Fruit fly (Drosophila melanogaster) whole organism, embryonic: Measurements from ENCODE around the gene CG15155.
A peak's percentile ranks its signal among the peaks of the same experiment; 100 is the strongest.

ENCODE experiments used
- Adf1 ChIP-seq: fragments of 200-800 bp; sonication (Bioruptor generic); IDR thresholded peaks from 2 replicates; pipeline ENCODE4 v1.3.6; 2022; ENCODE audit warnings: missing biosample characterization, missing genetic modification characterization
- Antp ChIP-seq: fragments of 200-800 bp; sonication (Bioruptor generic); optimal IDR thresholded peaks from 3 replicates; lab custom pipeline; 2016; ENCODE audit warnings: missing biosample characterization, missing genetic modification characterization
- BEAF-32 ChIP-seq: fragments of 200-800 bp; sonication (Bioruptor generic); optimal IDR thresholded peaks from 3 replicates; lab custom pipeline; 2017; ENCODE audit warnings: missing biosample characterization, missing genetic modification characterization, mild to moderate bottlenecking, moderate library complexity, missing genetic modification reagents
- BtbVII ChIP-seq: fragments of 200-800 bp; sonication (Bioruptor generic); optimal IDR thresholded peaks from 3 replicates; lab custom pipeline; 2017; ENCODE audit warnings: missing biosample characterization, mild to moderate bottlenecking, missing genetic modification characterization
- CG10267 ChIP-seq: fragments of 200-800 bp; sonication (Bioruptor generic); optimal IDR thresholded peaks from 2 replicates; lab custom pipeline; 2018; ENCODE audit warnings: missing biosample characterization, mild to moderate bottlenecking, missing genetic modification characterization, moderate library complexity
- CG11085 ChIP-seq: fragments of 200-800 bp; sonication (Bioruptor generic); IDR thresholded peaks from 2 replicates; pipeline ENCODE4 v1.3.6; 2022; ENCODE audit warnings: missing biosample characterization, missing genetic modification characterization
- CG11093 ChIP-seq: fragments of 200-800 bp; sonication (Bioruptor generic); IDR thresholded peaks from 3 replicates; pipeline ENCODE4 v1.3.6; 2022; ENCODE audit warnings: missing biosample characterization, missing genetic modification characterization
- CG11695 ChIP-seq: fragments of 200-800 bp; sonication (Bioruptor generic); IDR thresholded peaks from 3 replicates; pipeline ENCODE4 v1.3.6; 2022; ENCODE audit warnings: missing biosample characterization, missing genetic modification characterization
- CG12391 ChIP-seq: fragments of 200-800 bp; sonication (Bioruptor generic); optimal IDR thresholded peaks from 3 replicates; lab custom pipeline; 2018; ENCODE audit warnings: missing biosample characterization, mild to moderate bottlenecking, missing genetic modification characterization, moderate library complexity
- CG13424 ChIP-seq: fragments of 200-800 bp; sonication (Bioruptor generic); optimal IDR thresholded peaks from 2 replicates; lab custom pipeline; 2019; ENCODE audit warnings: missing biosample characterization, mild to moderate bottlenecking, missing genetic modification characterization, moderate library complexity
- CG13894 ChIP-seq: fragments of 200-800 bp; sonication (Bioruptor generic); optimal IDR thresholded peaks from 3 replicates; lab custom pipeline; 2018; ENCODE audit warnings: missing biosample characterization, mild to moderate bottlenecking, missing genetic modification characterization, moderate library complexity
- CG15479 ChIP-seq: fragments of 200-800 bp; sonication (Bioruptor generic); optimal IDR thresholded peaks from 3 replicates; lab custom pipeline; 2019; ENCODE audit warnings: missing biosample characterization, mild to moderate bottlenecking, missing genetic modification characterization, moderate library complexity
- CG1602 ChIP-seq: fragments of 200-800 bp; sonication (Bioruptor generic); optimal IDR thresholded peaks from 3 replicates; lab custom pipeline; 2016; ENCODE audit warnings: missing biosample characterization, missing genetic modification characterization
- CG33213 ChIP-seq: fragments of 200-800 bp; sonication (Bioruptor generic); optimal IDR thresholded peaks from 3 replicates; lab custom pipeline; 2016; ENCODE audit warnings: missing biosample characterization, missing genetic modification characterization
- CG5953 ChIP-seq: fragments of 200-800 bp; sonication (Bioruptor generic); IDR thresholded peaks from 2 replicates; pipeline ENCODE4 v1.3.6; 2022; ENCODE audit warnings: missing biosample characterization, missing genetic modification characterization
- CG6689 ChIP-seq: fragments of 200-800 bp; sonication (Bioruptor generic); IDR thresholded peaks from 2 replicates; pipeline ENCODE4 v1.3.6; 2022; ENCODE audit warnings: missing biosample characterization, missing genetic modification characterization
- CG6791 ChIP-seq: fragments of 200-800 bp; sonication (Bioruptor generic); IDR thresholded peaks from 3 replicates; pipeline ENCODE4 v1.3.6; 2022; ENCODE audit warnings: missing biosample characterization, missing genetic modification characterization; ENCODE audit not compliant: partially characterized antibody
- CG9817 ChIP-seq: fragments of 200-800 bp; sonication (Bioruptor generic); optimal IDR thresholded peaks from 2 replicates; lab custom pipeline; 2018; ENCODE audit warnings: missing biosample characterization, mild to moderate bottlenecking, missing genetic modification characterization, moderate library complexity
- CkIIα-i1 ChIP-seq: fragments of 200-800 bp; sonication (Bioruptor generic); IDR thresholded peaks from 2 replicates; pipeline ENCODE4 v1.3.6; 2022; ENCODE audit warnings: missing biosample characterization, missing genetic modification characterization
- CrebB ChIP-seq: fragments of 200-800 bp; sonication (Bioruptor generic); optimal IDR thresholded peaks from 3 replicates; lab custom pipeline; 2018; ENCODE audit warnings: missing biosample characterization, mild to moderate bottlenecking, missing genetic modification characterization
- Dbx ChIP-seq: fragments of 200-800 bp; sonication (Bioruptor generic); IDR thresholded peaks from 3 replicates; pipeline ENCODE4 v1.3.6; 2022; ENCODE audit warnings: missing biosample characterization, missing genetic modification characterization
- Drgx ChIP-seq: fragments of 200-800 bp; sonication (Bioruptor generic); IDR thresholded peaks from 2 replicates; pipeline ENCODE4 v1.3.6; 2022; ENCODE audit warnings: missing biosample characterization, missing genetic modification characterization
- Fer3 ChIP-seq: fragments of 200-800 bp; sonication (Bioruptor generic); optimal IDR thresholded peaks from 2 replicates; lab custom pipeline; 2018; ENCODE audit warnings: missing biosample characterization, mild to moderate bottlenecking, missing genetic modification characterization, moderate library complexity
- Mrtf ChIP-seq: fragments of 200-800 bp; sonication (Bioruptor generic); IDR thresholded peaks from 3 replicates; pipeline ENCODE4 v1.3.6; 2022; ENCODE audit warnings: missing biosample characterization, missing genetic modification characterization
- NfI ChIP-seq: fragments of 200-800 bp; sonication (Bioruptor generic); optimal IDR thresholded peaks from 3 replicates; lab custom pipeline; 2018; ENCODE audit warnings: missing biosample characterization, mild to moderate bottlenecking, missing genetic modification characterization, moderate library complexity
- PHDP ChIP-seq: fragments of 200-800 bp; sonication (Bioruptor generic); optimal IDR thresholded peaks from 3 replicates; lab custom pipeline; 2018; ENCODE audit warnings: missing biosample characterization, mild to moderate bottlenecking, missing genetic modification characterization, moderate library complexity
- Six4 ChIP-seq: fragments of 200-800 bp; sonication (Bioruptor generic); optimal IDR thresholded peaks from 2 replicates; lab custom pipeline; 2016; ENCODE audit warnings: missing biosample characterization, missing genetic modification characterization
- Sox100B ChIP-seq: fragments of 200-800 bp; sonication (Bioruptor generic); optimal IDR thresholded peaks from 3 replicates; lab custom pipeline; 2018; ENCODE audit warnings: missing biosample characterization, mild to moderate bottlenecking, missing genetic modification characterization
- Xbp1 ChIP-seq: fragments of 200-800 bp; sonication (Bioruptor generic); optimal IDR thresholded peaks from 3 replicates; lab custom pipeline; 2016; ENCODE audit warnings: missing biosample characterization, mild to moderate bottlenecking, missing genetic modification characterization
- Xrp1 ChIP-seq: fragments of 200-800 bp; sonication (Bioruptor generic); IDR thresholded peaks from 2 replicates; pipeline ENCODE4 v1.3.6; 2022; ENCODE audit warnings: missing biosample characterization, missing genetic modification characterization
- ara ChIP-seq: fragments of 200-800 bp; sonication (Bioruptor generic); IDR thresholded peaks from 2 replicates; pipeline ENCODE4 v1.3.6; 2022; ENCODE audit warnings: missing biosample characterization, missing genetic modification characterization
- cg ChIP-seq: fragments of 200-800 bp; sonication (Bioruptor generic); optimal IDR thresholded peaks from 3 replicates; lab custom pipeline; 2019; ENCODE audit warnings: missing biosample characterization, mild to moderate bottlenecking, missing genetic modification characterization, moderate library complexity
- ci ChIP-seq: fragments of 200-800 bp; sonication (Bioruptor generic); IDR thresholded peaks from 3 replicates; pipeline ENCODE4 v1.3.6; 2022; ENCODE audit warnings: missing biosample characterization, missing genetic modification characterization
- corto ChIP-seq: fragments of 200-800 bp; sonication (Bioruptor generic); optimal IDR thresholded peaks from 2 replicates; lab custom pipeline; 2016; ENCODE audit warnings: missing biosample characterization, mild to moderate bottlenecking, missing genetic modification characterization, moderate library complexity
- gem ChIP-seq: fragments of 200-800 bp; sonication (Bioruptor generic); optimal IDR thresholded peaks from 2 replicates; lab custom pipeline; 2019; ENCODE audit warnings: missing biosample characterization, mild to moderate bottlenecking, missing genetic modification characterization, moderate library complexity
- lilli ChIP-seq: fragments of 200-800 bp; sonication (Bioruptor generic); optimal IDR thresholded peaks from 3 replicates; lab custom pipeline; 2016; ENCODE audit warnings: missing biosample characterization, missing genetic modification characterization
- mam ChIP-seq: fragments of 200-800 bp; sonication (Bioruptor generic); optimal IDR thresholded peaks from 3 replicates; lab custom pipeline; 2016; ENCODE audit warnings: missing biosample characterization, missing genetic modification characterization
- onecut ChIP-seq: fragments of 200-800 bp; sonication (Bioruptor generic); IDR thresholded peaks from 2 replicates; pipeline ENCODE4 v1.3.6; 2022; ENCODE audit warnings: missing biosample characterization, missing genetic modification characterization
- pan ChIP-seq, 4 experiments: fragments of >200 bp in 3 of 4; fragments of 200-800 bp in 1 of 4; sonication (Bioruptor generic) in 1 of 4; optimal IDR thresholded peaks in 3 of 4; IDR thresholded peaks in 1 of 4; 2 replicates each; pipeline versions ENCODE4 v1.3.6 to Lab custom; 2017 to 2022; ENCODE audit warnings: missing biosample characterization in 2 of 4, missing genetic modification characterization in 2 of 4, mixed read lengths in 1 of 4
- rib ChIP-seq: fragments of 200-800 bp; sonication (Bioruptor generic); IDR thresholded peaks from 2 replicates; pipeline ENCODE4 v1.3.6; 2022; ENCODE audit warnings: missing biosample characterization, missing genetic modification characterization
- row ChIP-seq: fragments of 200-800 bp; sonication (Bioruptor generic); IDR thresholded peaks from 3 replicates; pipeline ENCODE4 v1.3.6; 2022; ENCODE audit warnings: missing biosample characterization, missing genetic modification characterization
- salm ChIP-seq: fragments of 200-800 bp; sonication (Bioruptor generic); optimal IDR thresholded peaks from 2 replicates; lab custom pipeline; 2018; ENCODE audit warnings: missing biosample characterization, mild to moderate bottlenecking, missing genetic modification characterization
- sob ChIP-seq: fragments of 200-800 bp; sonication (Bioruptor generic); IDR thresholded peaks from 2 replicates; pipeline ENCODE4 v1.3.6; 2022; ENCODE audit warnings: missing biosample characterization, missing genetic modification characterization
- tio ChIP-seq: fragments of 200-800 bp; sonication (Bioruptor generic); optimal IDR thresholded peaks from 2 replicates; lab custom pipeline; 2017; ENCODE audit warnings: missing biosample characterization, missing genetic modification characterization, inconsistent platforms
- trh ChIP-seq: fragments of 200-800 bp; sonication (Bioruptor generic); optimal IDR thresholded peaks from 2 replicates; lab custom pipeline; 2016; ENCODE audit warnings: missing biosample characterization, missing genetic modification characterization
- ttk ChIP-seq: fragments of 200-800 bp; sonication (Bioruptor generic); IDR thresholded peaks from 2 replicates; pipeline ENCODE4 v2.1.2; 2022; ENCODE audit warnings: missing biosample characterization, missing genetic modification characterization
- zen2 ChIP-seq: fragments of 200-800 bp; sonication (Bioruptor generic); IDR thresholded peaks from 3 replicates; pipeline ENCODE4 v1.3.6; 2022; ENCODE audit warnings: missing biosample characterization, missing genetic modification characterization; ENCODE audit not compliant: partially characterized antibody
- zf30C ChIP-seq: fragments of 200-800 bp; sonication (Bioruptor generic); optimal IDR thresholded peaks from 3 replicates; lab custom pipeline; 2018; ENCODE audit warnings: missing biosample characterization, mild to moderate bottlenecking, missing genetic modification characterization

Gene CG15155

dm6 chr2L:18150393-18151133, 4.1 kb upstream of the CG15155 start (continued):
- peak; percentile 45; the same call in 1 of the 2 replicates for TF ChIP-seq Adf1 (GFP tag; lab: Robert Waterston, UW)
- TF ChIP-seq Six4 = no peak
- peak; percentile 66 for TF ChIP-seq CG15479 (GFP tag; lab: Kevin White, UChicago)
- peak; percentile 58; the same call in 1 of the 3 replicates for TF ChIP-seq Mrtf (GFP tag; lab: Robert Waterston, UW)
- TF ChIP-seq CG13894 (tag; lab: Kevin White, UChicago) = peak; percentile 19
- TF ChIP-seq CG5953 (GFP tag; lab: Robert Waterston, UW) = no peak
- TF ChIP-seq Xbp1 (GFP tag; lab: Kevin White, UChicago) = peak; percentile 16
- peak; percentile 46 for TF ChIP-seq sob (GFP tag; lab: Robert Waterston, UW)
- TF ChIP-seq PHDP = peak; percentile 11
- peak; percentile 61; the same call in 2 of the 3 replicates for TF ChIP-seq row
- no peak for TF ChIP-seq CG33213 (GFP tag; lab: Kevin White, UChicago)
- peak; percentile 32; the same call in 1 of the 2 replicates for TF ChIP-seq Xrp1
- TF ChIP-seq trh (GFP tag; lab: Kevin White, UChicago) = no peak
- TF ChIP-seq onecut (GFP tag; lab: Robert Waterston, UW) = peak; percentile 34
- TF ChIP-seq Dbx (GFP tag; lab: Robert Waterston, UW) = peak; percentile 59; the same call in 2 of the 3 replicates
- peak; percentile 2 for TF ChIP-seq lilli (GFP tag; lab: Kevin White, UChicago)
- TF ChIP-seq pan (optimal IDR thresholded peaks at IDR 0.05; lab: Kevin White, UChicago) = no peak
- TF ChIP-seq pan (GFP tag; optimal IDR thresholded peaks at IDR 0.05 in 1 of 2, IDR thresholded peaks at IDR 0.05 in 1 of 2) = peak in 1 of 2 experiments; percentile 78
- TF ChIP-seq CG9817 (tag; lab: Kevin White, UChicago) = peak; percentile 48
- TF ChIP-seq CG13424 (tag; lab: Kevin White, UChicago) = peak; percentile 33
- TF ChIP-seq CG10267 (tag; lab: Kevin White, UChicago) = peak; percentile 18
- peak; percentile 55 for TF ChIP-seq CG6689
- no peak for TF ChIP-seq zen2 (GFP tag; lab: Robert Waterston, UW)
- TF ChIP-seq Drgx (GFP tag; lab: Robert Waterston, UW) = peak; percentile 60; the same call in 1 of the 2 replicates
- TF ChIP-seq corto (GFP tag; lab: Kevin White, UChicago) = no peak
- no peak for TF ChIP-seq CkIIα-i1 (GFP tag; lab: Robert Waterston, UW)
- TF ChIP-seq CG1602 (GFP tag; lab: Kevin White, UChicago) = no peak
- peak; percentile 53; the same call in 1 of the 2 replicates for TF ChIP-seq CG11085
- TF ChIP-seq salm (tag; lab: Kevin White, UChicago) = no peak
- TF ChIP-seq ara (GFP tag; lab: Robert Waterston, UW) = 0 out of 2 replicates have a peak, but pooled peaks have one; percentile 4
- TF ChIP-seq CG11093 (GFP tag; lab: Robert Waterston, UW) = peak; percentile 27; the same call in 1 of the 3 replicates
- peak; percentile 61; the same call in 1 of the 3 replicates for TF ChIP-seq ci (GFP tag; lab: Robert Waterston, UW)
- TF ChIP-seq mam (GFP tag; lab: Kevin White, UChicago) = no peak
- TF ChIP-seq BEAF-32 (GFP tag; lab: Kevin White, UChicago) = no peak
- peak; percentile 52 for TF ChIP-seq gem (tag; lab: Kevin White, UChicago)
- no peak for TF ChIP-seq CG6791 (GFP tag; lab: Robert Waterston, UW)
- peak; percentile 36 for TF ChIP-seq tio (GFP tag; lab: Kevin White, UChicago)
- TF ChIP-seq CG12391 (tag; lab: Kevin White, UChicago) = peak; percentile 0
- TF ChIP-seq Sox100B = peak; percentile 55
- TF ChIP-seq Fer3 = peak; percentile 47
- TF ChIP-seq BtbVII (GFP tag; lab: Kevin White, UChicago) = no peak
- peak; percentile 86 for TF ChIP-seq zf30C
- TF ChIP-seq ttk (GFP tag; lab: Robert Waterston, UW) = peak; percentile 17; the same call in 1 of the 2 replicates
- TF ChIP-seq CrebB = no peak
- 0 out of 3 replicates have a peak, but pooled peaks have one; percentile 20 for TF ChIP-seq CG11695 (GFP tag; lab: Robert Waterston, UW)
- peak; percentile 52 for TF ChIP-seq Antp (GFP tag; lab: Kevin White, UChicago)
- peak; percentile 83 for TF ChIP-seq cg (GFP tag; lab: Kevin White, UChicago)
- TF ChIP-seq rib (GFP tag; lab: Robert Waterston, UW) = peak; percentile 38; the same call in 1 of the 2 replicates
- TF ChIP-seq NfI (GFP tag; lab: Kevin White, UChicago) = peak; percentile 58
